Worm (Caenorhabditis elegans): ENCODE measurements around the gene C16C4.18.
"Not testable (repeated sequence)": the region's sequence is repeated elsewhere in the genome, so short reads cannot be mapped to it uniquely, and the experiment has no call there.

- not testable (repeated sequence) for TF ChIP-seq lsy-2 (tag; optimal IDR thresholded peaks at IDR 0.05); nhr-47 (tag; optimal IDR thresholded peaks at IDR 0.05); zag-1 (tag; optimal IDR thresholded peaks at IDR 0.05); ceh-88 (GFP tag; IDR thresholded peaks at IDR 0.05)
Measured at ce11 chrII:1824329-1824728, 36.8 kb downstream of the C16C4.18 start, which contains the start of gene math-41.
